Fruit fly (Drosophila melanogaster): ENCODE data around the gene nAChRbeta3.

Gene nAChRbeta3

dm6 chr2L:563769-564550 is 19.0 kb downstream of the nAChRbeta3 start, which contains the start of the genes uncNacbeta and CG2794 (continued):
- TF ChIP-seq CG2202 (tag; optimal IDR thresholded peaks at IDR 0.05) (no peak), gt (GFP tag; IDR thresholded peaks at IDR 0.05) (no peak), vnd (GFP tag; IDR thresholded peaks at IDR 0.05; ENCODE audit: partially characterized antibody) (peak; percentile 61), chm (GFP tag; IDR thresholded peaks at IDR 0.05) (no peak), Dbx (GFP tag; IDR thresholded peaks at IDR 0.05) (no peak), prd (optimal IDR thresholded peaks at IDR 0.05) (no peak), prd (GFP tag; IDR thresholded peaks at IDR 0.05) (0 out of 3 replicates have a peak, but pooled peaks have one; percentile 18), CG12104 (GFP tag; optimal IDR thresholded peaks at IDR 0.05) (no peak), Dfd (GFP tag; optimal IDR thresholded peaks at IDR 0.05) (no peak), sna (GFP tag; IDR thresholded peaks at IDR 0.05; ENCODE audit: partially characterized antibody) (peak; percentile 67), tgo (GFP tag; IDR thresholded peaks at IDR 0.05) (no peak), CG3847 (GFP tag; IDR thresholded peaks at IDR 0.05) (no peak), pzg (GFP tag; optimal IDR thresholded peaks at IDR 0.05) (peak; percentile 82), CG12391 (tag; optimal IDR thresholded peaks at IDR 0.05) (peak; percentile 8), CG2120 (GFP tag; optimal IDR thresholded peaks at IDR 0.05) (peak; percentile 51), danr (GFP tag; IDR thresholded peaks at IDR 0.05) (no peak), Sin3A (optimal IDR thresholded peaks at IDR 0.05) (no peak), CoRest (tag; optimal IDR thresholded peaks at IDR 0.05) (peak; percentile 25), jumu (GFP tag; optimal IDR thresholded peaks at IDR 0.05) (no peak), Gug (GFP tag; IDR thresholded peaks at IDR 0.05) (peak; percentile 24; the same call in 1 of the 4 replicates), dm (GFP tag; optimal IDR thresholded peaks at IDR 0.05) (peak; percentile 77), pita (GFP tag; optimal IDR thresholded peaks at IDR 0.05) (no peak), nmo (GFP tag; optimal IDR thresholded peaks at IDR 0.05) (peak; percentile 26), Ets97D (GFP tag; optimal IDR thresholded peaks at IDR 0.05) (no peak), fd96Cb (tag; optimal IDR thresholded peaks at IDR 0.05) (no peak), CG14710 (tag; optimal IDR thresholded peaks at IDR 0.05) (peak; percentile 8), HLH3B (GFP tag; IDR thresholded peaks at IDR 0.05) (no peak), CG2712 (tag; optimal IDR thresholded peaks at IDR 0.05) (no peak), CG10366 (GFP tag; IDR thresholded peaks at IDR 0.05) (no peak), Rfx (GFP tag; IDR thresholded peaks at IDR 0.05) (peak; percentile 55), az2 (GFP tag; optimal IDR thresholded peaks at IDR 0.05) (no peak), CG7271 (tag; optimal IDR thresholded peaks at IDR 0.05) (no peak), MTF-1 (GFP tag; optimal IDR thresholded peaks at IDR 0.05; ENCODE audit: borderline replicate concordance) (no peak), CG34224 (GFP tag; IDR thresholded peaks at IDR 0.05; ENCODE audit: partially characterized antibody) (peak; percentile 51; the same call in 2 of the 3 replicates), CG12659 (GFP tag; optimal IDR thresholded peaks at IDR 0.05) (no peak), sens-2 (GFP tag; IDR thresholded peaks at IDR 0.05) (no peak), CG7839 (tag; optimal IDR thresholded peaks at IDR 0.05) (no peak), Bgb (GFP tag; IDR thresholded peaks at IDR 0.05; ENCODE audit: partially characterized antibody) (peak; percentile 87), trem (tag; optimal IDR thresholded peaks at IDR 0.05) (peak; percentile 39), peb (GFP tag; IDR thresholded peaks at IDR 0.05) (no peak), row (GFP tag; IDR thresholded peaks at IDR 0.05) (peak; percentile 62; the same call in 2 of the 3 replicates), Abd-B (GFP tag; optimal IDR thresholded peaks at IDR 0.05) (no peak), knrl (GFP tag; IDR thresholded peaks at IDR 0.05; ENCODE audit: partially characterized antibody) (peak; percentile 47; the same call in 1 of the 3 replicates), CG17361 (GFP tag; IDR thresholded peaks at IDR 0.05) (no peak), Sry-β (GFP tag; optimal IDR thresholded peaks at IDR 0.05) (peak; percentile 99), CG12769 (tag; optimal IDR thresholded peaks at IDR 0.05) (no peak), luna (GFP tag; optimal IDR thresholded peaks at IDR 0.05) (no peak), CG14860 (GFP tag; IDR thresholded peaks at IDR 0.05; ENCODE audit: partially characterized antibody) (peak; percentile 66), gcm (GFP tag; optimal IDR thresholded peaks at IDR 0.05) (no peak)

Data from whole organism, embryonic.